ENCODE assay signal across 1 fruit fly cellular context in the genomic region with DNA sequence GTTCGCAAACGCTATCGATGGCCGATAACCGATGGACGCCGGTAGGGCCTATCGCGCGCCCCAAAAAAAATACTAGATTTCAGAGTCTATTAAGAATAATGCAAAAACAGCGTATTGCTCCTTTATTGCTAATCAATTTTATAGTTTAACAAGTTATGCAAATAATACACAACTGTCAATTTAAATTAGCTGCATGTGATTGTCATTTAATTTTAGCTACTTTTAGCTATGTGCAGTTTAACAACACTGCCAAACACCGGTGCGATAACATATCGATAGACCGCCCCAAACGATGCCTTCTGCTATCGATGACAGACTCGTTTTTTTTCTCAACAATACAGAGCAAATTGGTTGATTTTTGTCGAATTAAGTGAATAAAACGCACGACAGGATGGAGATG.
A peak's percentile ranks its signal among the peaks of the same experiment; 100 is the strongest.
TF ChIP-seq lines count a peak whose summit lies in the region.

A gene (minus strand): TSS at position 21 of the 400 bp plus-strand sequence.
A gene (plus strand): TSS at position 280 of the 400 bp plus-strand sequence.

TF ChIP-seq in whole organism, embryonic, 481 proteins besides CTCF, POLR2A, EP300 and RAD21 (continued from another document and continues in another):
- TF ChIP-seq CG12236 (GFP tag; optimal IDR thresholded peaks at IDR 0.05; lab: Kevin White, UChicago) (peak; percentile 13), chinmo (GFP tag; IDR thresholded peaks at IDR 0.05; lab: Robert Waterston, UW; ENCODE audit: partially characterized antibody) (0 out of 4 replicates have a peak, but pooled peaks have one; percentile 56), CG17385 (GFP tag; optimal IDR thresholded peaks at IDR 0.05; lab: Kevin White, UChicago) (no peak), CG42726 (GFP tag; IDR thresholded peaks at IDR 0.05; lab: Robert Waterston, UW; ENCODE audit: partially characterized antibody) (peak; percentile 42; the same call in 1 of the 2 replicates), CHES-1-like (GFP tag; optimal IDR thresholded peaks at IDR 0.05; lab: Kevin White, UChicago) (peak; percentile 56), CG17829 (tag; optimal IDR thresholded peaks at IDR 0.05; lab: Kevin White, UChicago) (peak; percentile 24), CG10565 (GFP tag; optimal IDR thresholded peaks at IDR 0.05; lab: Kevin White, UChicago) (no peak), CG15601 (tag; optimal IDR thresholded peaks at IDR 0.05; lab: Kevin White, UChicago) (peak; percentile 20), B-H1 (GFP tag; IDR thresholded peaks at IDR 0.05; lab: Robert Waterston, UW) (no peak), bowl (GFP tag; IDR thresholded peaks at IDR 0.05; lab: Robert Waterston, UW) (no peak), ftz-f1 (GFP tag; optimal IDR thresholded peaks at IDR 0.05; lab: Kevin White, UChicago) (peak; percentile 25), CG4424 (GFP tag; optimal IDR thresholded peaks at IDR 0.05; lab: Kevin White, UChicago) (peak; percentile 40), Hsf (GFP tag; optimal IDR thresholded peaks at IDR 0.05; lab: Kevin White, UChicago) (peak; percentile 70), CG2116 (GFP tag; optimal IDR thresholded peaks at IDR 0.05; lab: Kevin White, UChicago) (peak; percentile 88), CG3407 (GFP tag; optimal IDR thresholded peaks at IDR 0.05; lab: Kevin White, UChicago) (no peak), Poxn (GFP tag; IDR thresholded peaks at IDR 0.05; lab: Robert Waterston, UW) (no peak), CG32767 (GFP tag; IDR thresholded peaks at IDR 0.05; lab: Robert Waterston, UW) (no peak), toy (GFP tag; IDR thresholded peaks at IDR 0.05; lab: Robert Waterston, UW) (no peak), CG6765 (GFP tag; optimal IDR thresholded peaks at IDR 0.05; lab: Kevin White, UChicago) (no peak), HLH54F (GFP tag; optimal IDR thresholded peaks at IDR 0.05; lab: Kevin White, UChicago) (peak; percentile 47), CG4404 (GFP tag; IDR thresholded peaks at IDR 0.05; lab: Robert Waterston, UW) (peak; percentile 36; the same call in 1 of the 2 replicates), dati (GFP tag; IDR thresholded peaks at IDR 0.05; lab: Robert Waterston, UW) (no peak), CG12391 (tag; optimal IDR thresholded peaks at IDR 0.05; lab: Kevin White, UChicago) (peak; percentile 51), CG13624 (GFP tag; optimal IDR thresholded peaks at IDR 0.05; lab: Kevin White, UChicago) (peak; percentile 50), CG8944 (GFP tag; optimal IDR thresholded peaks at IDR 0.05; lab: Kevin White, UChicago) (peak; percentile 45), CG10431 (GFP tag; optimal IDR thresholded peaks at IDR 0.05; lab: Kevin White, UChicago) (no peak), nerfin-1 (tag; optimal IDR thresholded peaks at IDR 0.05; lab: Kevin White, UChicago) (no peak), dpn (GFP tag; optimal IDR thresholded peaks at IDR 0.05; lab: Kevin White, UChicago) (peak; percentile 56 to 57), ewg (GFP tag; optimal IDR thresholded peaks at IDR 0.05; lab: Kevin White, UChicago) (peak; percentile 24), CG11398 (GFP tag; optimal IDR thresholded peaks at IDR 0.05; lab: Kevin White, UChicago) (no peak), vnd (GFP tag; IDR thresholded peaks at IDR 0.05; lab: Robert Waterston, UW; ENCODE audit: partially characterized antibody) (peak; percentile 83), bsh (GFP tag; optimal IDR thresholded peaks at IDR 0.05; lab: Kevin White, UChicago) (peak in 1 of 2 experiments; percentile 2), peb (GFP tag; IDR thresholded peaks at IDR 0.05; lab: Robert Waterston, UW) (no peak), seq (GFP tag; IDR thresholded peaks at IDR 0.05; lab: Robert Waterston, UW) (no peak), Nf-YA (GFP tag; IDR thresholded peaks at IDR 0.05; lab: Robert Waterston, UW) (no peak), tna (GFP tag; IDR thresholded peaks at IDR 0.05; lab: Robert Waterston, UW; ENCODE audit: partially characterized antibody) (peak; percentile 79), CG30431 (GFP tag; optimal IDR thresholded peaks at IDR 0.05; lab: Kevin White, UChicago) (no peak), CG12104 (GFP tag; optimal IDR thresholded peaks at IDR 0.05; lab: Kevin White, UChicago) (no peak), CG9727 (GFP tag; optimal IDR thresholded peaks at IDR 0.05; lab: Kevin White, UChicago) (peak; percentile 27), run (tag; optimal IDR thresholded peaks at IDR 0.05; lab: Kevin White, UChicago) (no peak), sr (GFP tag; IDR thresholded peaks at IDR 0.05; lab: Robert Waterston, UW) (no peak), CG34422 (GFP tag; IDR thresholded peaks at IDR 0.05; lab: Robert Waterston, UW) (0 out of 3 replicates have a peak, but pooled peaks have one; percentile 67), dmrt99B (tag; optimal IDR thresholded peaks at IDR 0.05; lab: Kevin White, UChicago) (no peak), D19B (GFP tag; optimal IDR thresholded peaks at IDR 0.05; lab: Kevin White, UChicago) (no peak), PHDP (tag; optimal IDR thresholded peaks at IDR 0.05; lab: Kevin White, UChicago) (no peak), HLH3B (GFP tag; IDR thresholded peaks at IDR 0.05; lab: Robert Waterston, UW) (0 out of 2 replicates have a peak, but pooled peaks have one; percentile 15), Dp (GFP tag; optimal IDR thresholded peaks at IDR 0.05; lab: Kevin White, UChicago) (peak; percentile 68), CG11696 (GFP tag; IDR thresholded peaks at IDR 0.05; lab: Robert Waterston, UW) (no peak), CG10147 (GFP tag; optimal IDR thresholded peaks at IDR 0.05; lab: Kevin White, UChicago) (no peak), usp (GFP tag; optimal IDR thresholded peaks at IDR 0.05; lab: Kevin White, UChicago) (no peak), crol (GFP tag; IDR thresholded peaks at IDR 0.05; lab: Robert Waterston, UW) (no peak), scrt (GFP tag; optimal IDR thresholded peaks at IDR 0.05; lab: Kevin White, UChicago) (no peak), CG6272 (GFP tag; IDR thresholded peaks at IDR 0.05; lab: Robert Waterston, UW) (no peak), CG7839 (tag; optimal IDR thresholded peaks at IDR 0.05; lab: Kevin White, UChicago) (no peak), CG10274 (GFP tag; optimal IDR thresholded peaks at IDR 0.05; lab: Kevin White, UChicago) (no peak), CG11560 (tag; IDR thresholded peaks at IDR 0.05; lab: Robert Waterston, UW) (no peak), Fer1 (GFP tag; optimal IDR thresholded peaks at IDR 0.05; lab: Kevin White, UChicago) (no peak), CG12744 (GFP tag; optimal IDR thresholded peaks at IDR 0.05; lab: Kevin White, UChicago) (peak; percentile 47), Hr51 (GFP tag; optimal IDR thresholded peaks at IDR 0.05; lab: Kevin White, UChicago) (peak in 1 of 2 experiments; percentile 25), tup (GFP tag; optimal IDR thresholded peaks at IDR 0.05; lab: Kevin White, UChicago) (no peak), CG14441 (GFP tag; IDR thresholded peaks at IDR 0.05; lab: Robert Waterston, UW) (0 out of 2 replicates have a peak, but pooled peaks have one; percentile 10), onecut (GFP tag; IDR thresholded peaks at IDR 0.05; lab: Robert Waterston, UW) (no peak), NC2α (GFP tag; optimal IDR thresholded peaks at IDR 0.05; lab: Kevin White, UChicago) (no peak), unc-4 (GFP tag; IDR thresholded peaks at IDR 0.05; lab: Robert Waterston, UW; ENCODE audit: partially characterized antibody) (peak; percentile 84), croc (GFP tag; conservative IDR thresholded peaks at IDR 0.05; lab: Robert Waterston, UW) (no peak), aop (GFP tag; IDR thresholded peaks at IDR 0.05; lab: Robert Waterston, UW) (no peak), CG14710 (tag; optimal IDR thresholded peaks at IDR 0.05; lab: Kevin White, UChicago) (peak; percentile 65), tap (tag; optimal IDR thresholded peaks at IDR 0.05; lab: Kevin White, UChicago) (no peak), jumu (GFP tag; optimal IDR thresholded peaks at IDR 0.05; lab: Kevin White, UChicago) (peak; percentile 56), cato (GFP tag; optimal IDR thresholded peaks at IDR 0.05; lab: Kevin White, UChicago; ENCODE audit: borderline replicate concordance) (no peak), chif (GFP tag; optimal IDR thresholded peaks at IDR 0.05; lab: Kevin White, UChicago) (no peak), CG11456 (GFP tag; IDR thresholded peaks at IDR 0.05; lab: Robert Waterston, UW) (no peak), CG34224 (GFP tag; IDR thresholded peaks at IDR 0.05; lab: Robert Waterston, UW; ENCODE audit: partially characterized antibody) (peak; percentile 88), HLH4C (GFP tag; IDR thresholded peaks at IDR 0.05; lab: Robert Waterston, UW; ENCODE audit: partially characterized antibody) (peak; percentile 92), knrl (GFP tag; IDR thresholded peaks at IDR 0.05; lab: Robert Waterston, UW; ENCODE audit: partially characterized antibody) (peak; percentile 83), shn (GFP tag; optimal IDR thresholded peaks at IDR 0.05; lab: Kevin White, UChicago) (peak; percentile 43), CG15073 (GFP tag; optimal IDR thresholded peaks at IDR 0.05; lab: Kevin White, UChicago) (no peak), stc (GFP tag; IDR thresholded peaks at IDR 0.05; lab: Robert Waterston, UW) (no peak), zen (tag; optimal IDR thresholded peaks at IDR 0.05; lab: Kevin White, UChicago) (peak; percentile 40), Sox100B (GFP tag; optimal IDR thresholded peaks at IDR 0.05; lab: Kevin White, UChicago) (no peak), Elba2 (GFP tag; optimal IDR thresholded peaks at IDR 0.05; lab: Kevin White, UChicago) (no peak), CG1024 (GFP tag; IDR thresholded peaks at IDR 0.05; lab: Robert Waterston, UW) (no peak), Myb (GFP tag; optimal IDR thresholded peaks at IDR 0.05; lab: Kevin White, UChicago) (peak; percentile 70), CG2889 (GFP tag; IDR thresholded peaks at IDR 0.05; lab: Robert Waterston, UW) (no peak), CG6254 (GFP tag; optimal IDR thresholded peaks at IDR 0.05; lab: Kevin White, UChicago) (no peak), CG5180 (GFP tag; optimal IDR thresholded peaks at IDR 0.05; lab: Kevin White, UChicago) (no peak), E2f2 (GFP tag; IDR thresholded peaks at IDR 0.05; lab: Robert Waterston, UW) (peak; percentile 77), rib (GFP tag; IDR thresholded peaks at IDR 0.05; lab: Robert Waterston, UW) (no peak), Abd-B (GFP tag; optimal IDR thresholded peaks at IDR 0.05; lab: Kevin White, UChicago) (no peak), Ssrp (tag; optimal IDR thresholded peaks at IDR 0.05; lab: Kevin White, UChicago) (no peak), Lhr (GFP tag; optimal IDR thresholded peaks at IDR 0.05; lab: Kevin White, UChicago) (peak; percentile 24), fru (optimal IDR thresholded peaks at IDR 0.05; lab: Kevin White, UChicago) (no peak), bcd (GFP tag; optimal IDR thresholded peaks at IDR 0.05; lab: Kevin White, UChicago) (peak; percentile 20), tgo (GFP tag; IDR thresholded peaks at IDR 0.05; lab: Robert Waterston, UW) (no peak), CG3281 (GFP tag; optimal IDR thresholded peaks at IDR 0.05; lab: Kevin White, UChicago) (no peak), gfzf (GFP tag; optimal IDR thresholded peaks at IDR 0.05; lab: Kevin White, UChicago) (peak; percentile 57), maf-S (GFP tag; optimal IDR thresholded peaks at IDR 0.05; lab: Kevin White, UChicago) (no peak), CG34376 (GFP tag; optimal IDR thresholded peaks at IDR 0.05; lab: Kevin White, UChicago) (no peak), CG7786 (GFP tag; optimal IDR thresholded peaks at IDR 0.05; lab: Kevin White, UChicago) (peak; percentile 53), ham (GFP tag; IDR thresholded peaks at IDR 0.05; lab: Robert Waterston, UW) (no peak), CG10462 (GFP tag; optimal IDR thresholded peaks at IDR 0.05; lab: Kevin White, UChicago) (no peak), sima (GFP tag; optimal IDR thresholded peaks at IDR 0.05; lab: Kevin White, UChicago) (no peak), gce (GFP tag; IDR thresholded peaks at IDR 0.05; lab: Robert Waterston, UW) (no peak), lab (GFP tag; optimal IDR thresholded peaks at IDR 0.05; lab: Kevin White, UChicago) (no peak), Sox102F (GFP tag; optimal IDR thresholded peaks at IDR 0.05; lab: Kevin White, UChicago) (peak; percentile 16), E2f1 (GFP tag; IDR thresholded peaks at IDR 0.05; lab: Robert Waterston, UW) (no peak), ssp (GFP tag; IDR thresholded peaks at IDR 0.05; lab: Robert Waterston, UW) (peak; percentile 52; the same call in 1 of the 2 replicates), z (GFP tag; IDR thresholded peaks at IDR 0.05; lab: Robert Waterston, UW) (no peak), Atf-2 (GFP tag; optimal IDR thresholded peaks at IDR 0.05; lab: Kevin White, UChicago) (peak; percentile 2), org-1 (GFP tag; optimal IDR thresholded peaks at IDR 0.05; lab: Kevin White, UChicago) (no peak), CG1233 (GFP tag; optimal IDR thresholded peaks at IDR 0.05; lab: Kevin White, UChicago) (no peak), CG8359 (GFP tag; optimal IDR thresholded peaks at IDR 0.05; lab: Kevin White, UChicago; ENCODE audit: borderline replicate concordance) (no peak), HLHmδ (GFP tag; optimal IDR thresholded peaks at IDR 0.05; lab: Kevin White, UChicago) (no peak), en (GFP tag; optimal IDR thresholded peaks at IDR 0.05; lab: Kevin White, UChicago) (no peak), CG11504 (tag; optimal IDR thresholded peaks at IDR 0.05; lab: Kevin White, UChicago) (no peak), CG31224 (GFP tag; IDR thresholded peaks at IDR 0.05; lab: Robert Waterston, UW) (no peak), gem (tag; optimal IDR thresholded peaks at IDR 0.05; lab: Kevin White, UChicago) (no peak), dan (GFP tag; IDR thresholded peaks at IDR 0.05; lab: Robert Waterston, UW) (no peak), Scr (GFP tag; IDR thresholded peaks at IDR 0.05; lab: Robert Waterston, UW; ENCODE audit: partially characterized antibody) (peak; percentile 87), corto (GFP tag; optimal IDR thresholded peaks at IDR 0.05; lab: Kevin White, UChicago) (no peak), H15 (GFP tag; IDR thresholded peaks at IDR 0.05; lab: Robert Waterston, UW) (no peak), CG1529 (GFP tag; optimal IDR thresholded peaks at IDR 0.05; lab: Kevin White, UChicago) (no peak), Hmr (GFP tag; optimal IDR thresholded peaks at IDR 0.05; lab: Kevin White, UChicago) (peak; percentile 29), unpg (GFP tag; optimal IDR thresholded peaks at IDR 0.05; lab: Kevin White, UChicago) (no peak), CG3163 (GFP tag; optimal IDR thresholded peaks at IDR 0.05; lab: Kevin White, UChicago) (peak; percentile 38), CG3847 (GFP tag; IDR thresholded peaks at IDR 0.05; lab: Robert Waterston, UW) (peak; percentile 53), ERR (GFP tag; optimal IDR thresholded peaks at IDR 0.05; lab: Kevin White, UChicago) (peak; percentile 11), CG10366 (GFP tag; IDR thresholded peaks at IDR 0.05; lab: Robert Waterston, UW) (0 out of 2 replicates have a peak, but pooled peaks have one; percentile 11)
